Worm (Caenorhabditis elegans) whole organism, L4 larva: ENCODE results near the gene med-1.

Experiments
- ceh-44 ChIP-seq: fragments of 200-800 bp; sonication (Bioruptor generic); IDR thresholded peaks from 2 replicates; pipeline ENCODE4 v1.3.6; 2022; ENCODE audit warnings: missing genetic modification reagents, missing genetic modification characterization, missing compliant biosample characterization
- fos-1 ChIP-seq: fragments of 150-350 bp; optimal IDR thresholded peaks from 2 replicates; lab custom pipeline; 2014; ENCODE audit warnings: missing biosample characterization, missing genetic modification characterization
- lin-15B ChIP-seq: fragments of 150-350 bp; sonication (generic microtip); optimal IDR thresholded peaks from 3 replicates; lab custom pipeline; 2014; ENCODE audit warnings: missing biosample characterization, missing genetic modification characterization
- lir-3 ChIP-seq: sonication (generic microtip); optimal IDR thresholded peaks from 2 replicates; lab custom pipeline; 2016; ENCODE audit warnings: mild to moderate bottlenecking, missing genetic modification characterization, missing compliant biosample characterization
- nhr-102 ChIP-seq: sonication (generic microtip); optimal IDR thresholded peaks from 2 replicates; lab custom pipeline; 2016; ENCODE audit warnings: mild to moderate bottlenecking, missing genetic modification characterization, moderate library complexity, missing compliant biosample characterization
- nhr-11 ChIP-seq: fragments of 150-350 bp; optimal IDR thresholded peaks from 2 replicates; lab custom pipeline; 2014; ENCODE audit warnings: missing biosample characterization, missing genetic modification characterization
- nhr-28 ChIP-seq: fragments of 150-350 bp; optimal IDR thresholded peaks from 2 replicates; lab custom pipeline; 2014; ENCODE audit warnings: missing biosample characterization, missing genetic modification characterization
- nhr-42 ChIP-seq: fragments of 200-800 bp; sonication (Bioruptor generic); IDR thresholded peaks from 2 replicates; pipeline ENCODE4 v1.3.6; 2022; ENCODE audit warnings: missing genetic modification characterization, missing compliant biosample characterization
- nhr-76 ChIP-seq: fragments of 150-350 bp; optimal IDR thresholded peaks from 2 replicates; lab custom pipeline; 2014; ENCODE audit warnings: missing biosample characterization, missing genetic modification characterization

DNA sequence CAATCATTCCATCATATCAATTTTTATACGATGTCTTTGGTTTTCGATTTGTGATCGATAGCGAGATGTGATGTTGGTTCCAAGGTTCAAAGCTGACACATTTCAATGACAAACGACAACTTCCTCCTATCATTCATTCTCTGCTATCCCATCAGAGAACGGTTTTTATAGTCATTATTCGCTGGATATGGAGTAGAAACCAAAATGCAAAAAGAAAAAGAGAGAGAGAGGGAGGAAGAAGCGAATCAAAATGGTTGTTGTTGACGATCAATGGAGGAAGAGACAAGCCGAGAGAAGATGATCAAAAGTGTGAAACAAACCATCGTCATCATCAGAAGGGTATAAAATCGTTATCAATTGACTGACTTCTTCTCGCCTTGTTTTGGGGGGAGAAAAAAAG is 5.0 kb upstream of the med-1 start, which contains the start of gene T24D3.2:
- TF ChIP-seq lin-15B (tag; lab: Kevin White, UChicago) (no peak), nhr-76 (tag; lab: Kevin White, UChicago) (peak; percentile 73), nhr-28 (tag; lab: Kevin White, UChicago) (peak; percentile 90), nhr-102 (tag; lab: Kevin White, UChicago) (peak; percentile 3), fos-1 (tag; lab: Kevin White, UChicago) (no peak), nhr-11 (tag; lab: Kevin White, UChicago) (no peak), ceh-44 (GFP tag; lab: Robert Waterston, UW) (no peak), nhr-42 (GFP tag; lab: Robert Waterston, UW) (no peak), lir-3 (no peak)
